Worm (Caenorhabditis elegans): ENCODE results near the gene cct-6.

The cct-6 gene

ce11 chrIII:5871760-5872159 is 16.3 kb upstream of the cct-6 start, which contains the start of the genes F01F1.11 and F01F1.3 (continued):
- TF ChIP-seq pha-4 (GFP tag; IDR thresholded peaks at IDR 0.05) (0 out of 2 replicates have a peak, but pooled peaks have one; percentile 21), pha-4 (tag; optimal IDR thresholded peaks at IDR 0.05) (no peak), mep-1 (tag; optimal IDR thresholded peaks at IDR 0.05) (peak; percentile 57), madf-5 (GFP tag; IDR thresholded peaks at IDR 0.05) (no peak), gei-8 (GFP tag; optimal IDR thresholded peaks at IDR 0.05) (no peak), Y48G9A.11 (GFP tag; IDR thresholded peaks at IDR 0.05) (peak; percentile 72), pqm-1 (tag; optimal IDR thresholded peaks at IDR 0.05) (no peak), dpl-1 (GFP tag; optimal IDR thresholded peaks at IDR 0.05) (peak; percentile 98), aly-2 (tag; optimal IDR thresholded peaks at IDR 0.05) (no peak), dve-1 (tag; optimal IDR thresholded peaks at IDR 0.05; ENCODE audit: insufficient read depth) (peak; percentile 75)

DNA sequence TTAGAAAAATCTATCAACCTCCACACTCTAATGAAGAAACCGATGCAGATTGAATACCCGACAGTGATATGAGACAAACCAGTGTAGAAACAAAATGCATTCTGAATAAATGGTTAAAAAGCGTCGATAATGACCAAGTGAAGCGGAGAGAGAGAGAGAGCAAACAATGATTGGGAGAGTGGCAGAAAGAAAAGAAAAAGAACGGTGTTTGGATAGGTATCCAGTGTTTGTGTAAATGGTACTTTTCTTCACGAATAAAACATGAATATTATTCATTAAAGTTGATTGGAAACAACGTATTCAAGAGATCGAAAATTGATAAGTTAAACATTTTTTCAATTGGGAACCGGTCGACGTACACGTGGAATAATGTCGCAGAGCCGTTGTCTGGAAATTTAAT is 13.9 kb upstream of the cct-6 start, which contains the start of gene F01F1.15:
F01F1.15 (minus strand) TSS at position 101 of the 400 bp plus-strand sequence.
- TF ChIP-seq F10B5.3 (tag; optimal IDR thresholded peaks at IDR 0.05) (no peak), tag-97 (GFP tag; IDR thresholded peaks at IDR 0.05) (no peak), mdt-29 (GFP tag; IDR thresholded peaks at IDR 0.05) (no peak), set-16 (GFP tag; IDR thresholded peaks at IDR 0.05) (no peak), dpl-1 (GFP tag; optimal IDR thresholded peaks at IDR 0.05) (no peak)

DNA sequence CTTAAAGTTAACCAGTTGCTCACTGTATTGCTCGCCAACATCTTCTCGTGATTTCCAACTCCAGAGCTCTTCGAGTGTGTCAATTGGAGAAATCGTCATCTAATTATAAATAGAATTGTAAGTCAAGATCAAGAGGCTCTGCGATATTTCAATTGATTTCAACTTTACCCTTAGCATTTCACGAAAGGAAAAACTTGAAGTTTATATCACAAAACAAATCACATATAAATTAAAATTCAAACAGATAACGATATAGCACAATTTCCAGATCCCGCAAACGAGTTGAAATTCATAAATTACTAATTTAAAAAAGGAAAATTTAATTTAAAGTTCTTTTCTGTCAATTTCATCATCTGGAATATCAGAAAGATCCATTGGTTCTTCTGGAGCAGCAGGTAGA is 12.9 kb upstream of the cct-6 start, which contains the start of gene eng-1:
eng-1 (minus strand) TSS at position 101 of the 400 bp plus-strand sequence.
- TF ChIP-seq aha-1 (tag) (peak; percentile 58), nhr-41 (GFP tag; IDR thresholded peaks at IDR 0.05) (no peak)

DNA sequence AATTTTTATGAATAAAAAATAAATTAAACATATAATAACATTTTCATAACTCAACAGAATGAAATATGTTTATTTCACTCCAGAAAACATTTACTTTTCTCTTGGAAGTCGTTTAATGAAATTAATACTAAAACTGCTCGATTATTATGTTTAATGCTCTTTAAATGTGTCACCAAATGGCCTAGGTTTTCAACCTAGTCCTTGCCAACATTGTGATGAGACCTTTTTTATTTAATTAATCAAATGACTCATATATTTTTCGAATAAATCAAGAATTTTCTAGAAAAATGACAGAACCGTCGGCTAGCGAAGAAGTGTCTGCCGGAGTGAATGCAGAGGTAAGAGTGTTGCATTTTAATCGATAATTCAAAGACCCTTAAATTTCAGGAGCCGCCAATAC is 8.8 kb upstream of the cct-6 start, which contains the start of gene rabn-5:
rabn-5 (plus strand) TSS at position 284 of the 400 bp plus-strand sequence.
- TF ChIP-seq mes-2 (tag; optimal IDR thresholded peaks at IDR 0.05; ENCODE audit: poor library complexity, severe bottlenecking) (peak; percentile 64), ceh-32 (tag; optimal IDR thresholded peaks at IDR 0.05; ENCODE audit: poor library complexity) (no peak), hlh-30 (tag; optimal IDR thresholded peaks at IDR 0.05; ENCODE audit: insufficient read depth) (peak; percentile 40)

- TF ChIP-seq dmd-6 (GFP tag; IDR thresholded peaks at IDR 0.05) (peak; percentile 49; the same call in 1 of the 2 replicates), hlh-11 (tag; optimal IDR thresholded peaks at IDR 0.05) (peak; percentile 39), tra-1 (GFP tag; IDR thresholded peaks at IDR 0.05) (no peak), dpl-1 (GFP tag; optimal IDR thresholded peaks at IDR 0.05) (no peak), Y5F2A.4 (GFP tag; optimal IDR thresholded peaks at IDR 0.05) (no peak), pqm-1 (tag; optimal IDR thresholded peaks at IDR 0.05) (peak; percentile 97), daf-16 (GFP tag; optimal IDR thresholded peaks at IDR 0.05) (no peak), daf-16 (tag; optimal IDR thresholded peaks at IDR 0.05) (peak; percentile 48), dve-1 (tag; optimal IDR thresholded peaks at IDR 0.05; ENCODE audit: insufficient read depth) (peak; percentile 71), nhr-28 (tag; optimal IDR thresholded peaks at IDR 0.05) (peak; percentile 41)
These were observed 8.3 kb upstream of the cct-6 start, which contains the start of gene dnpp-1 for ce11 chrIII:5863774-5864173. dnpp-1 (minus strand) TSS chrIII:5863803.

ce11 chrIII:5859008-5859407 is 3.5 kb upstream of the cct-6 start, which contains the start of gene dpf-4:
dpf-4 (plus strand) TSS chrIII:5859308.
- TF ChIP-seq gei-8 (GFP tag; optimal IDR thresholded peaks at IDR 0.05) (no peak), ama-1 (optimal IDR thresholded peaks at IDR 0.05) (peak; percentile 39)

ce11 chrIII:5853240-5853639 is 2.2 kb downstream of the cct-6 start, which contains the start of gene ddx-23:
ddx-23 (minus strand) TSS chrIII:5853269.
- TF ChIP-seq lin-38 (GFP tag; IDR thresholded peaks at IDR 0.05) (peak; percentile 75), zfp-3 (GFP tag; conservative IDR thresholded peaks at IDR 0.05) (peak; percentile 65), lin-13 (GFP tag; optimal IDR thresholded peaks at IDR 0.05) (peak; percentile 7), mep-1 (tag; optimal IDR thresholded peaks at IDR 0.05) (peak; percentile 42), pha-4 (GFP tag; IDR thresholded peaks at IDR 0.05) (peak; percentile 34; the same call in 1 of the 2 replicates), pha-4 (tag; optimal IDR thresholded peaks at IDR 0.05) (no peak), dpl-1 (GFP tag; optimal IDR thresholded peaks at IDR 0.05) (peak; percentile 67), dve-1 (tag; optimal IDR thresholded peaks at IDR 0.05; ENCODE audit: insufficient read depth) (peak; percentile 32), Y5F2A.4 (GFP tag; optimal IDR thresholded peaks at IDR 0.05) (peak; percentile 22), snpc-1.2 (GFP tag; IDR thresholded peaks at IDR 0.05) (peak; percentile 27; the same call in 1 of the 2 replicates), hlh-30 (tag; optimal IDR thresholded peaks at IDR 0.05; ENCODE audit: insufficient read depth) (peak; percentile 23), F49E8.2 (tag; optimal IDR thresholded peaks at IDR 0.05; ENCODE audit: borderline replicate concordance) (peak; percentile 53), daf-16 (GFP tag; optimal IDR thresholded peaks at IDR 0.05) (peak in 1 of 2 experiments; percentile 26), daf-16 (tag; optimal IDR thresholded peaks at IDR 0.05) (peak; percentile 31), Y105C5A.15 (GFP tag; IDR thresholded peaks at IDR 0.05) (0 out of 2 replicates have a peak, but pooled peaks have one; percentile 56), mes-2 (tag; optimal IDR thresholded peaks at IDR 0.05; ENCODE audit: poor library complexity, severe bottlenecking) (peak; percentile 76), ama-1 (optimal IDR thresholded peaks at IDR 0.05) (peak; percentile 78), T26A8.4 (GFP tag; IDR thresholded peaks at IDR 0.05) (0 out of 2 replicates have a peak, but pooled peaks have one; percentile 9), ztf-7 (tag; optimal IDR thresholded peaks at IDR 0.05) (no peak), lsy-2 (tag; optimal IDR thresholded peaks at IDR 0.05) (peak in 1 of 2 experiments; percentile 71)

All from whole organism, L4 larva.